Worm (Caenorhabditis elegans) whole organism, young adult: ENCODE measurements around the gene bath-30.

ENCODE experiments used
- B0336.3 ChIP-seq: fragments of 200-800 bp; sonication (Bioruptor generic); IDR thresholded peaks from 2 replicates; pipeline ENCODE4 v1.3.6; 2022; ENCODE audit warnings: missing genetic modification characterization, missing compliant biosample characterization
- D2030.7 ChIP-seq: fragments of 200-800 bp; sonication (Bioruptor generic); IDR thresholded peaks from 2 replicates; pipeline ENCODE4 v1.3.6; 2022; ENCODE audit warnings: missing genetic modification reagents, missing genetic modification characterization, missing compliant biosample characterization
- F22D6.2 ChIP-seq: sonication (generic microtip); optimal IDR thresholded peaks from 2 replicates; lab custom pipeline; 2016; ENCODE audit warnings: mild to moderate bottlenecking, missing genetic modification characterization, missing compliant biosample characterization
- F39B2.1 ChIP-seq: fragments of 200-800 bp; sonication (Bioruptor generic); IDR thresholded peaks from 2 replicates; pipeline ENCODE4 v1.3.6; 2022; ENCODE audit warnings: missing genetic modification reagents, missing genetic modification characterization, missing compliant biosample characterization
- T26A5.8 ChIP-seq: sonication (generic microtip); optimal IDR thresholded peaks from 2 replicates; lab custom pipeline; 2016; ENCODE audit warnings: missing genetic modification characterization, missing compliant biosample characterization
- Y95B8A.8 ChIP-seq: fragments of 200-800 bp; sonication (Bioruptor generic); IDR thresholded peaks from 2 replicates; pipeline ENCODE4 v1.3.6; 2022; ENCODE audit warnings: missing genetic modification reagents, missing genetic modification characterization, missing compliant biosample characterization
- ama-1 ChIP-seq, 3 experiments: fragments of 150-350 bp in 1 of 3; sonication (generic microtip) in 2 of 3; optimal IDR thresholded peaks; 2 replicates each; lab custom pipeline; 2014 to 2018; ENCODE audit warnings: missing biosample characterization in 2 of 3, missing genetic modification characterization in 2 of 3, missing genetic modification reagents in 2 of 3
- cebp-1 ChIP-seq, 2 experiments: fragments of 200-800 bp in 1 of 2; sonication (Bioruptor generic) in 1 of 2; sonication (generic microtip) in 1 of 2; IDR thresholded peaks in 1 of 2; optimal IDR thresholded peaks in 1 of 2; 2 replicates each; pipeline versions ENCODE4 v1.3.6 to Lab custom; 2017 to 2022; ENCODE audit warnings: missing compliant biosample characterization in 2 of 2, missing genetic modification characterization in 2 of 2, mild to moderate bottlenecking in 1 of 2, missing genetic modification reagents in 1 of 2, moderate library complexity in 1 of 2
- cebp-2 ChIP-seq: fragments of 200-800 bp; sonication (Bioruptor generic); IDR thresholded peaks from 2 replicates; pipeline ENCODE4 v1.3.6; 2022; ENCODE audit warnings: missing genetic modification characterization, missing compliant biosample characterization
- dox-1 ChIP-seq: fragments of 200-800 bp; sonication (Bioruptor generic); IDR thresholded peaks from 2 replicates; pipeline ENCODE4 v1.3.6; 2022; ENCODE audit warnings: missing genetic modification reagents, missing genetic modification characterization, missing compliant biosample characterization
- dpl-1 ChIP-seq: fragments of 150-350 bp; optimal IDR thresholded peaks from 2 replicates; lab custom pipeline; 2014; ENCODE audit warnings: missing biosample characterization, missing genetic modification reagents, missing genetic modification characterization
- efl-1 ChIP-seq: fragments of 150-350 bp; optimal IDR thresholded peaks from 2 replicates; lab custom pipeline; 2014; ENCODE audit warnings: missing biosample characterization, missing genetic modification reagents, missing genetic modification characterization
- egl-18 ChIP-seq: fragments of 200-800 bp; sonication (Bioruptor generic); IDR thresholded peaks from 2 replicates; pipeline ENCODE4 v1.3.6; 2022; ENCODE audit warnings: missing genetic modification reagents, missing genetic modification characterization, missing compliant biosample characterization
- ekl-4 ChIP-seq: fragments of 200-800 bp; sonication (Bioruptor generic); IDR thresholded peaks from 2 replicates; pipeline ENCODE4 v1.3.6; 2022; ENCODE audit warnings: missing genetic modification reagents, missing genetic modification characterization, missing compliant biosample characterization
- hmg-1.2 ChIP-seq: fragments of 200-800 bp; sonication (Bioruptor generic); IDR thresholded peaks from 2 replicates; pipeline ENCODE4 v1.3.6; 2022; ENCODE audit warnings: missing genetic modification reagents, missing genetic modification characterization, missing compliant biosample characterization
- hrde-1 ChIP-seq: sonication (generic microtip); optimal IDR thresholded peaks from 2 replicates; lab custom pipeline; 2016; ENCODE audit warnings: missing genetic modification characterization, mild to moderate bottlenecking, missing compliant biosample characterization, moderate library complexity, missing genotype, missing genetic modification reagents, borderline replicate concordance
- hsf-1 ChIP-seq: fragments of 200-800 bp; sonication (Bioruptor generic); IDR thresholded peaks from 2 replicates; pipeline ENCODE4 v1.3.6; 2022; ENCODE audit warnings: missing genetic modification reagents, missing genetic modification characterization, missing compliant biosample characterization
- let-607 ChIP-seq, 2 experiments: fragments of 200-800 bp in 1 of 2; sonication (Bioruptor generic) in 1 of 2; sonication (generic microtip) in 1 of 2; optimal IDR thresholded peaks; 2 replicates each; lab custom pipeline; 2016 to 2018; ENCODE audit warnings: mild to moderate bottlenecking in 2 of 2, missing compliant biosample characterization in 2 of 2, missing genetic modification characterization in 2 of 2, moderate library complexity in 2 of 2, missing genotype in 1 of 2
- lin-35 ChIP-seq, 3 experiments: fragments of 150-350 bp in 2 of 3; sonication (generic microtip) in 1 of 3; optimal IDR thresholded peaks; 2 replicates each; lab custom pipeline; 2014 to 2018; ENCODE audit warnings: missing biosample characterization in 3 of 3, missing genetic modification characterization in 3 of 3, missing genetic modification reagents in 3 of 3
- lir-1 ChIP-seq: fragments of 200-800 bp; sonication (Bioruptor generic); conservative IDR thresholded peaks from 2 replicates; pipeline ENCODE4 v1.3.6; 2022; ENCODE audit warnings: missing genetic modification reagents, missing genetic modification characterization, missing compliant biosample characterization
- lsl-1 ChIP-seq: fragments of 200-800 bp; sonication (Bioruptor generic); optimal IDR thresholded peaks from 2 replicates; lab custom pipeline; 2018; ENCODE audit warnings: mild to moderate bottlenecking, missing genetic modification characterization, moderate library complexity, missing compliant biosample characterization
- madf-6 ChIP-seq: fragments of 200-800 bp; sonication (Bioruptor generic); IDR thresholded peaks from 2 replicates; pipeline ENCODE4 v1.3.6; 2022; ENCODE audit warnings: missing genetic modification reagents, missing genetic modification characterization, missing compliant biosample characterization
- madf-8 ChIP-seq: fragments of 200-800 bp; sonication (Bioruptor generic); conservative IDR thresholded peaks from 2 replicates; pipeline ENCODE4 v1.3.6; 2022; ENCODE audit warnings: missing genetic modification reagents, missing genetic modification characterization, missing compliant biosample characterization
- mcd-1 ChIP-seq: fragments of 200-800 bp; sonication (Bioruptor generic); IDR thresholded peaks from 2 replicates; pipeline ENCODE4 v1.3.6; 2022; ENCODE audit warnings: missing genetic modification reagents, missing genetic modification characterization, missing compliant biosample characterization
- mel-28 ChIP-seq: sonication (generic microtip); optimal IDR thresholded peaks from 2 replicates; lab custom pipeline; 2016; ENCODE audit warnings: borderline replicate concordance, mild to moderate bottlenecking, missing genetic modification characterization, missing compliant biosample characterization
- nfyb-1 ChIP-seq: fragments of 200-800 bp; sonication (Bioruptor generic); IDR thresholded peaks from 2 replicates; pipeline ENCODE4 v1.3.6; 2022; ENCODE audit warnings: missing genetic modification reagents, missing genetic modification characterization, missing compliant biosample characterization
- nhr-27 ChIP-seq: fragments of 200-800 bp; sonication (Bioruptor generic); optimal IDR thresholded peaks from 2 replicates; lab custom pipeline; 2018; ENCODE audit warnings: mild to moderate bottlenecking, missing genetic modification characterization, moderate library complexity, missing compliant biosample characterization
- rcor-1 ChIP-seq: fragments of 200-800 bp; sonication (Bioruptor generic); IDR thresholded peaks from 2 replicates; pipeline ENCODE4 v1.3.6; 2022; ENCODE audit warnings: missing genetic modification reagents, missing genetic modification characterization, missing compliant biosample characterization
- rec-8 ChIP-seq, 2 experiments: sonication (generic microtip); optimal IDR thresholded peaks; 2 replicates each; lab custom pipeline; 2016; ENCODE audit warnings: mild to moderate bottlenecking in 2 of 2, missing genetic modification characterization in 2 of 2, missing genetic modification reagents in 2 of 2, missing genotype in 2 of 2, missing biosample characterization in 1 of 2, missing compliant biosample characterization in 1 of 2, moderate library complexity in 1 of 2
- snpc-1.3 ChIP-seq: sonication (generic microtip); optimal IDR thresholded peaks from 2 replicates; lab custom pipeline; 2017; ENCODE audit warnings: missing genetic modification characterization, mild to moderate bottlenecking, missing compliant biosample characterization, antibody characterized with exemption, moderate library complexity, missing genotype, missing genetic modification reagents; ENCODE audit not compliant: insufficient read depth
- snpc-4 ChIP-seq, 5 experiments: fragments of 150-350 bp in 1 of 5; sonication (generic microtip) in 4 of 5; optimal IDR thresholded peaks; 2 replicates each; lab custom pipeline; 2014 to 2018; ENCODE audit warnings: missing genetic modification characterization in 5 of 5, missing biosample characterization in 3 of 5, antibody characterized with exemption in 2 of 5, mild to moderate bottlenecking in 2 of 5, missing compliant biosample characterization in 2 of 5, missing genotype in 2 of 5, moderate library complexity in 2 of 5, missing genetic modification reagents in 1 of 5
- tbx-9 ChIP-seq: sonication (generic microtip); optimal IDR thresholded peaks from 2 replicates; lab custom pipeline; 2016; ENCODE audit warnings: borderline replicate concordance, missing genetic modification characterization, inconsistent platforms, missing compliant biosample characterization
- xnd-1 ChIP-seq: sonication (generic microtip); optimal IDR thresholded peaks from 2 replicates; lab custom pipeline; 2016; ENCODE audit warnings: missing genotype, missing genetic modification reagents, missing genetic modification characterization, missing compliant biosample characterization
- zim-3 ChIP-seq: sonication (generic microtip); optimal IDR thresholded peaks from 2 replicates; lab custom pipeline; 2017; ENCODE audit warnings: mild to moderate bottlenecking, missing genetic modification characterization, moderate library complexity, missing compliant biosample characterization

bath-30 gene

ce11 chrII:3347940-3348610 lies 1.9 kb upstream of the bath-30 start, which contains the start of the genes F14D2.14 and bath-29:
Gene F14D2.14 (minus strand): TSS chrII:3347990.
Gene bath-29 (plus strand): TSS chrII:3348560.
- TF ChIP-seq madf-6 (GFP tag; lab: Robert Waterston, UW) (peak; percentile 84), Y95B8A.8 (GFP tag; lab: Robert Waterston, UW) (0 out of 2 replicates have a peak, but pooled peaks have one; percentile 10), snpc-4 (GFP tag; optimal IDR thresholded peaks at IDR 0.05; lab: Kevin White, UChicago) (no peak), snpc-4 (tag; optimal IDR thresholded peaks at IDR 0.05; lab: Kevin White, UChicago) (no peak), D2030.7 (GFP tag; lab: Robert Waterston, UW) (peak; percentile 51), nfyb-1 (GFP tag; lab: Robert Waterston, UW) (peak; percentile 70; the same call in 1 of the 2 replicates), F39B2.1 (GFP tag; lab: Robert Waterston, UW) (no peak), dox-1 (GFP tag; lab: Robert Waterston, UW) (peak; percentile 40; the same call in 1 of the 2 replicates), mcd-1 (GFP tag; lab: Robert Waterston, UW) (0 out of 2 replicates have a peak, but pooled peaks have one; percentile 15), ekl-4 (GFP tag; lab: Robert Waterston, UW) (0 out of 2 replicates have a peak, but pooled peaks have one; percentile 23), hmg-1.2 (0 out of 2 replicates have a peak, but pooled peaks have one; percentile 5), mel-28 (tag; lab: Kevin White, UChicago) (no peak), lin-35 (GFP tag; optimal IDR thresholded peaks at IDR 0.05; lab: Kevin White, UChicago) (no peak), xnd-1 (tag; lab: Kevin White, UChicago) (peak; percentile 15), tbx-9 (tag; lab: Kevin White, UChicago) (no peak), madf-8 (GFP tag; lab: Robert Waterston, UW) (0 out of 2 replicates have a peak, but pooled peaks have one; percentile 45), lsl-1 (GFP tag; lab: Kevin White, UChicago) (peak; percentile 71), hsf-1 (GFP tag; lab: Robert Waterston, UW) (peak; percentile 90), rcor-1 (peak; percentile 15; the same call in 1 of the 2 replicates), efl-1 (GFP tag; lab: Kevin White, UChicago) (peak; percentile 0)

ce11 chrII:3344917-3345316 lies 1.3 kb downstream of the bath-30 start, which contains the start of gene bath-28:
Gene bath-28 (minus strand): TSS chrII:3344967.
- no peak for TF ChIP-seq nhr-27 (tag; lab: Kevin White, UChicago)
- no peak for TF ChIP-seq rec-8 (tag; optimal IDR thresholded peaks at IDR 0.05; lab: Kevin White, UChicago)
- TF ChIP-seq cebp-2 = no peak
- TF ChIP-seq madf-6 (GFP tag; lab: Robert Waterston, UW) = peak; percentile 54; the same call in 1 of the 2 replicates
- peak; percentile 36; the same call in 1 of the 2 replicates for TF ChIP-seq D2030.7 (GFP tag; lab: Robert Waterston, UW)
- no peak for TF ChIP-seq F39B2.1 (GFP tag; lab: Robert Waterston, UW)
- no peak for TF ChIP-seq snpc-1.3 (tag; lab: Kevin White, UChicago)
- no peak for TF ChIP-seq T26A5.8 (tag; lab: Kevin White, UChicago)
- no peak for TF ChIP-seq dpl-1 (GFP tag; lab: Kevin White, UChicago)
- no peak for TF ChIP-seq zim-3 (tag; lab: Kevin White, UChicago)
- no peak for TF ChIP-seq hrde-1 (tag; lab: Kevin White, UChicago)
- no peak for TF ChIP-seq let-607 (tag; optimal IDR thresholded peaks at IDR 0.05; lab: Kevin White, UChicago)
- TF ChIP-seq F22D6.2 (tag; lab: Kevin White, UChicago) = no peak
- peak; percentile 72 for TF ChIP-seq lsl-1 (GFP tag; lab: Kevin White, UChicago)
- no peak for TF ChIP-seq hsf-1 (GFP tag; lab: Robert Waterston, UW)
- TF ChIP-seq lir-1 = no peak
- TF ChIP-seq ama-1 (optimal IDR thresholded peaks at IDR 0.05; lab: Kevin White, UChicago) = no peak
- TF ChIP-seq ama-1 (GFP tag; optimal IDR thresholded peaks at IDR 0.05; lab: Kevin White, UChicago) = no peak
- TF ChIP-seq egl-18 (GFP tag; lab: Robert Waterston, UW) = no peak
- TF ChIP-seq cebp-1 (GFP tag; IDR thresholded peaks at IDR 0.05; lab: Robert Waterston, UW) = no peak
- TF ChIP-seq cebp-1 (tag; optimal IDR thresholded peaks at IDR 0.05; lab: Kevin White, UChicago) = no peak
- no peak for TF ChIP-seq B0336.3 (GFP tag; lab: Robert Waterston, UW)
